Worm (Caenorhabditis elegans) whole organism, L1 larva: ENCODE data around the gene ZK863.1.
A peak's percentile ranks its signal among the peaks of the same experiment; 100 is the strongest.

Source experiments
- C16A3.4 ChIP-seq: fragments of 150-350 bp; optimal IDR thresholded peaks from 2 replicates; lab custom pipeline; 2014; ENCODE audit warnings: missing biosample characterization, missing genetic modification characterization
- C34B4.2 ChIP-seq: sonication (generic microtip); optimal IDR thresholded peaks from 2 replicates; lab custom pipeline; 2017; ENCODE audit warnings: mild to moderate bottlenecking, missing genetic modification characterization, missing compliant biosample characterization
- F16B12.6 ChIP-seq: fragments of 150-350 bp; optimal IDR thresholded peaks from 2 replicates; lab custom pipeline; 2014; ENCODE audit warnings: missing biosample characterization, missing genetic modification characterization
- alr-1 ChIP-seq: fragments of 200-800 bp; sonication (Bioruptor generic); optimal IDR thresholded peaks from 2 replicates; lab custom pipeline; 2018; ENCODE audit warnings: borderline replicate concordance, mild to moderate bottlenecking, missing genetic modification characterization, missing compliant biosample characterization
- aly-2 ChIP-seq: fragments of 150-350 bp; optimal IDR thresholded peaks from 2 replicates; lab custom pipeline; 2014; ENCODE audit warnings: missing biosample characterization, missing genetic modification characterization
- ceh-63 ChIP-seq: fragments of 200-800 bp; sonication (Bioruptor generic); optimal IDR thresholded peaks from 2 replicates; lab custom pipeline; 2018; ENCODE audit warnings: mild to moderate bottlenecking, missing genetic modification characterization, missing compliant biosample characterization
- ceh-8 ChIP-seq: fragments of 200-800 bp; sonication (Bioruptor generic); optimal IDR thresholded peaks from 2 replicates; lab custom pipeline; 2018; ENCODE audit warnings: mild to moderate bottlenecking, missing genetic modification characterization, moderate library complexity, missing compliant biosample characterization
- ceh-88 ChIP-seq: fragments of 200-800 bp; sonication (Bioruptor generic); IDR thresholded peaks from 2 replicates; pipeline ENCODE4 v1.3.6; 2022; ENCODE audit warnings: missing genetic modification characterization, missing compliant biosample characterization
- ces-1 ChIP-seq: fragments of 150-350 bp; optimal IDR thresholded peaks from 2 replicates; lab custom pipeline; 2014; ENCODE audit warnings: missing biosample characterization, missing genetic modification reagents, missing genetic modification characterization
- dpl-1 ChIP-seq, 3 experiments: fragments of 150-350 bp in 2 of 3; sonication (generic microtip) in 1 of 3; optimal IDR thresholded peaks; 2 replicates each; lab custom pipeline; 2014 to 2017; ENCODE audit warnings: missing biosample characterization in 3 of 3, missing genetic modification characterization in 3 of 3, missing genetic modification reagents in 3 of 3
- dsc-1 ChIP-seq: sonication (generic microtip); optimal IDR thresholded peaks from 2 replicates; lab custom pipeline; 2016; ENCODE audit warnings: mild to moderate bottlenecking, missing genetic modification characterization, missing compliant biosample characterization
- efl-1 ChIP-seq, 4 experiments: fragments of 150-350 bp; optimal IDR thresholded peaks in 3 of 4; peaks in 1 of 4; 1 replicate in 1 of 4; 2 replicates in 3 of 4; lab custom pipeline; 2014; ENCODE audit warnings: missing biosample characterization in 2 of 4, missing genetic modification characterization in 2 of 4, missing genetic modification reagents in 2 of 4
- fkh-10 ChIP-seq: sonication (generic microtip); optimal IDR thresholded peaks from 2 replicates; lab custom pipeline; 2017; ENCODE audit warnings: missing biosample characterization, missing genetic modification reagents, missing genetic modification characterization
- hlh-4 ChIP-seq: sonication (generic microtip); optimal IDR thresholded peaks from 2 replicates; lab custom pipeline; 2016; ENCODE audit warnings: mild to moderate bottlenecking, missing genetic modification characterization, missing compliant biosample characterization
- hpl-2 ChIP-seq: fragments of 150-350 bp; optimal IDR thresholded peaks from 2 replicates; lab custom pipeline; 2014; ENCODE audit warnings: missing biosample characterization, missing genetic modification reagents, missing genetic modification characterization
- jun-1 ChIP-seq: fragments of 150-350 bp; optimal IDR thresholded peaks from 2 replicates; lab custom pipeline; 2014; ENCODE audit warnings: missing biosample characterization, missing genetic modification reagents, missing genetic modification characterization
- lin-13 ChIP-seq: fragments of 150-350 bp; optimal IDR thresholded peaks from 2 replicates; lab custom pipeline; 2014; ENCODE audit warnings: missing biosample characterization, missing genetic modification reagents, missing genetic modification characterization
- lin-39 ChIP-seq: fragments of 150-350 bp; optimal IDR thresholded peaks from 2 replicates; lab custom pipeline; 2014; ENCODE audit warnings: missing biosample characterization, missing genetic modification reagents, missing genetic modification characterization
- mab-9 ChIP-seq: fragments of 200-800 bp; sonication (Bioruptor generic); IDR thresholded peaks from 2 replicates; pipeline ENCODE4 v1.3.6; 2022; ENCODE audit warnings: missing genetic modification reagents, missing genetic modification characterization, missing compliant biosample characterization
- mef-2 ChIP-seq: fragments of 150-350 bp; optimal IDR thresholded peaks from 2 replicates; lab custom pipeline; 2014; ENCODE audit warnings: missing biosample characterization, missing genetic modification characterization
- mep-1 ChIP-seq: fragments of 150-350 bp; optimal IDR thresholded peaks from 2 replicates; lab custom pipeline; 2014; ENCODE audit warnings: missing biosample characterization, missing genetic modification characterization
- nhr-12 ChIP-seq: sonication (generic microtip); optimal IDR thresholded peaks from 2 replicates; lab custom pipeline; 2017; ENCODE audit warnings: missing biosample characterization, missing genetic modification characterization
- nhr-19 ChIP-seq: fragments of 200-800 bp; sonication (Bioruptor generic); conservative IDR thresholded peaks from 2 replicates; pipeline ENCODE4 v1.3.6; 2022; ENCODE audit warnings: missing genetic modification characterization, missing compliant biosample characterization
- nhr-20 ChIP-seq: sonication (generic microtip); optimal IDR thresholded peaks from 2 replicates; lab custom pipeline; 2016; ENCODE audit warnings: mild to moderate bottlenecking, missing genetic modification characterization, missing compliant biosample characterization
- nhr-237 ChIP-seq: fragments of 150-350 bp; optimal IDR thresholded peaks from 2 replicates; lab custom pipeline; 2014; ENCODE audit warnings: missing biosample characterization, missing genetic modification characterization
- nhr-47 ChIP-seq: sonication (generic microtip); optimal IDR thresholded peaks from 2 replicates; lab custom pipeline; 2016; ENCODE audit warnings: mild to moderate bottlenecking, missing genetic modification characterization, moderate library complexity, missing compliant biosample characterization
- nhr-71 ChIP-seq: sonication (generic microtip); optimal IDR thresholded peaks from 2 replicates; lab custom pipeline; 2016; ENCODE audit warnings: mild to moderate bottlenecking, missing genetic modification characterization, moderate library complexity, missing compliant biosample characterization
- nhr-90 ChIP-seq: sonication (generic microtip); optimal IDR thresholded peaks from 2 replicates; lab custom pipeline; 2016; ENCODE audit warnings: mild to moderate bottlenecking, missing genetic modification characterization, missing compliant biosample characterization; ENCODE audit not compliant: poor library complexity
- pax-3 ChIP-seq: fragments of 200-800 bp; sonication (Bioruptor generic); optimal IDR thresholded peaks from 2 replicates; lab custom pipeline; 2018; ENCODE audit warnings: mild to moderate bottlenecking, missing genetic modification characterization, moderate library complexity, missing compliant biosample characterization
- rnt-1 ChIP-seq: sonication (generic microtip); optimal IDR thresholded peaks from 2 replicates; lab custom pipeline; 2016; ENCODE audit warnings: mild to moderate bottlenecking, missing genetic modification characterization, moderate library complexity, missing compliant biosample characterization
- skn-1 ChIP-seq: fragments of 150-350 bp; optimal IDR thresholded peaks from 2 replicates; lab custom pipeline; 2014; ENCODE audit warnings: missing biosample characterization, missing genetic modification characterization
- swsn-7 ChIP-seq: sonication (generic microtip); optimal IDR thresholded peaks from 2 replicates; lab custom pipeline; 2016; ENCODE audit warnings: missing genetic modification characterization, missing compliant biosample characterization
- tbx-2 ChIP-seq: sonication (generic microtip); optimal IDR thresholded peaks from 2 replicates; lab custom pipeline; 2016; ENCODE audit warnings: missing genetic modification characterization, missing compliant biosample characterization
- tlp-1 ChIP-seq: fragments of 150-350 bp; optimal IDR thresholded peaks from 2 replicates; lab custom pipeline; 2014; ENCODE audit warnings: missing biosample characterization, missing genetic modification characterization
- unc-62 ChIP-seq: fragments of 150-350 bp; optimal IDR thresholded peaks from 2 replicates; lab custom pipeline; 2014; ENCODE audit warnings: missing biosample characterization, missing genetic modification reagents, missing genetic modification characterization
- unc-86 ChIP-seq: sonication (generic microtip); optimal IDR thresholded peaks from 2 replicates; lab custom pipeline; 2016; ENCODE audit warnings: missing genetic modification characterization, missing compliant biosample characterization
- xbp-1 ChIP-seq: sonication (generic microtip); optimal IDR thresholded peaks from 2 replicates; lab custom pipeline; 2016; ENCODE audit warnings: missing genetic modification characterization, missing compliant biosample characterization
- ztf-11 ChIP-seq, 2 experiments: sonication (generic microtip); optimal IDR thresholded peaks; 2 replicates each; lab custom pipeline; 2016 to 2017; ENCODE audit warnings: missing genetic modification characterization in 2 of 2, missing biosample characterization in 1 of 2, missing compliant biosample characterization in 1 of 2
- ztf-4 ChIP-seq: fragments of 150-350 bp; optimal IDR thresholded peaks from 2 replicates; lab custom pipeline; 2014; ENCODE audit warnings: missing biosample characterization, missing genetic modification characterization

The ZK863.1 gene

DNA sequence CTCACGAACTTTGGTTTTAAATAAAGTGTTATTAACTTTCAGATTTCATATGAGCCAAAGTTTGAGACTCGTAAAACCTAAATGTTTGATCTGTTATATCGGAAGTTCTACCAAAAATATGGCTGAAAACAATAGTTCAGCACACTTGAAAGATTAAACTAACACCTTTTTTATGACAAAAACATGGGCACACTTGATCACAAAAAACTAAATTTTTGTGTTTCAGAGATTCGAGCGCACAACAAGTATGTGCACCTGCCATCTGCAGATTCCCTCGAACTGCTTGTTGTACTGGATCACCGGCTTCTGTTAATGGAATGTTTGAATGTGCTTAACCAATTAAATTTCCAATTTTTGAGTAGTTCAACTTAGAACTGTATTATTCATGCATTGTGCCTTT is 16.2 kb downstream of the ZK863.1 start:
- TF ChIP-seq ceh-88 (no peak), skn-1 (no peak), mep-1 (no peak), hlh-4 (tag; lab: Kevin White, UChicago) (no peak), lin-39 (no peak), ces-1 (GFP tag; lab: Kevin White, UChicago) (no peak), aly-2 (tag; lab: Kevin White, UChicago) (no peak), efl-1 (optimal IDR thresholded peaks at IDR 0.05; lab: Kevin White, UChicago) (no peak), efl-1 (GFP tag; optimal IDR thresholded peaks at IDR 0.05 in 1 of 2; lab: Kevin White, UChicago) (no peak), nhr-19 (GFP tag; lab: Robert Waterston, UW) (no peak), hpl-2 (GFP tag; lab: Kevin White, UChicago) (no peak), nhr-71 (tag; lab: Kevin White, UChicago) (no peak), dsc-1 (tag; lab: Kevin White, UChicago) (no peak), nhr-90 (tag; lab: Kevin White, UChicago) (no peak)
- TF ChIP-seq, all 84 proteins: peak for 0

DNA sequence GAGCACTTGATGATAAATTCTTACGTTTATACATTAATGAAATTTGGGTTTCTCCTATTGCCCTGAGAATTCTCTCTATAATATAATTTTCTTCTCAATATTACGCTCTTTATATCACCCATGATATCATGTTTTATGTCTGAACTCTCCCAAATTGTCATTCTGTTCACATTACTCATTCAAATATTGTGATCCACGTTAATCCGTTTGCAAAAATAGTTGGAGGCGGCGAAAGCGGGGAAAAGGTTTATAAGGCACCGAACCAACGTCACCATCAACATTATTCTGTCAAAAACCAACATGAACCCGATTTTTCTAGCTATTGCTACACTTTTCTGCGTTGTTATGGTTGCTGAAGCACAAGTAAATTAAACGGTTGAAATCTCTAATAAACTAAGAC is 17.2 kb downstream of the ZK863.1 start, which contains the start of gene C27A7.8:
Gene C27A7.8, plus strand, starts transcription at position 301 of the 400 bp plus-strand sequence.
- no peak for TF ChIP-seq F16B12.6
- TF ChIP-seq dsc-1 (tag; lab: Kevin White, UChicago), result peak; percentile 47
- TF ChIP-seq xbp-1, result no peak
- TF ChIP-seq pax-3 (tag; lab: Kevin White, UChicago), result peak; percentile 26

DNA sequence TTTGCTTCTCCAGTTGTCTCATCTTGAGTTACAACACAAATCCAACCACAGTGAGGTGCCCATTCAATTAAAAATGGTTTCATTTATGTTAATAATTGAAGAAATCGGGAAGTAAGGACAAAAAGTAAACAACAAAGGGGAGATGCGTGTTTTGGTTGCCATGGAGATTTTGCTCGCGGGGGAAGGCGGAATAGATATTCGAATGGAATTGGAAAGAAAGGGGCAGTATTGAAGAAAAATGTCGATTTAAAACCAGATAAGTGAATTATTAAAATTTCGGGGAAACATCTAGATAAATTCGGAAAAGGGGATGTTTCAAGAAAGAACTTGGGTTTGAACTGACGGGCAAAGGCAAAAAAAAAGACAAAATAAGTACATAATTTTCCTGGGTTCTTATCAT is 19.4 kb downstream of the ZK863.1 start, which contains the start of gene che-11:
Gene che-11, minus strand, starts transcription at position 101 of the 400 bp plus-strand sequence.
- no peak for TF ChIP-seq ceh-8 (GFP tag; lab: Kevin White, UChicago)
- TF ChIP-seq nhr-20 (tag; lab: Kevin White, UChicago), result no peak
- TF ChIP-seq jun-1 (tag; lab: Kevin White, UChicago), result no peak
- TF ChIP-seq dpl-1 (GFP tag; optimal IDR thresholded peaks at IDR 0.05; lab: Kevin White, UChicago), result no peak
- TF ChIP-seq ztf-4 (tag; lab: Kevin White, UChicago), result no peak
- TF ChIP-seq unc-62 (GFP tag; lab: Kevin White, UChicago), result no peak
- no peak for TF ChIP-seq swsn-7 (tag; lab: Kevin White, UChicago)
- TF ChIP-seq rnt-1 (tag; lab: Kevin White, UChicago), result no peak
- TF ChIP-seq, all 84 proteins: peak for 0

DNA sequence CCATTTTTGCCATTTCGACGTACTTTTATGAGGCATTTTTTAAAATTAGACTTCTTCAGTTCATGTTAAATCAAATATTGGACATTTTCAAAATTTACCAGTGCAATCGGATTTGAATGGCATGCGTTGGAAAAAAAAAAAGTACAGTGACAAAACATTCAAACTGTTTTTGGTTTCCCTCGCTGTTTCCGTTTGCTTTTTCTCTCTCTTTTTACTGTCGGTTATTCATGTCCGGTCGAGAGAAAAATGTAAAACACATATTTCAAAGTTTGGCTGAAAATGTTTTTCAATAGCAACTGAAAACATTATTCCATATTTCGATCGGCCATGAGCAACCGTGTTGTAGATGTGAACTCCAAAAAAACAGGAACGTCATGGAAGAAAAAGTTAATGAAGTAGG is 29.4 kb downstream of the ZK863.1 start, which contains the start of gene C27A7.3:
Gene C27A7.3, plus strand, starts transcription at position 301 of the 400 bp plus-strand sequence.
- TF ChIP-seq efl-1 (optimal IDR thresholded peaks at IDR 0.05; lab: Kevin White, UChicago) (no peak), efl-1 (GFP tag; optimal IDR thresholded peaks at IDR 0.05 in 1 of 2; lab: Kevin White, UChicago) (peak in 1 of 2 experiments; percentile 27), C16A3.4 (no peak)

DNA sequence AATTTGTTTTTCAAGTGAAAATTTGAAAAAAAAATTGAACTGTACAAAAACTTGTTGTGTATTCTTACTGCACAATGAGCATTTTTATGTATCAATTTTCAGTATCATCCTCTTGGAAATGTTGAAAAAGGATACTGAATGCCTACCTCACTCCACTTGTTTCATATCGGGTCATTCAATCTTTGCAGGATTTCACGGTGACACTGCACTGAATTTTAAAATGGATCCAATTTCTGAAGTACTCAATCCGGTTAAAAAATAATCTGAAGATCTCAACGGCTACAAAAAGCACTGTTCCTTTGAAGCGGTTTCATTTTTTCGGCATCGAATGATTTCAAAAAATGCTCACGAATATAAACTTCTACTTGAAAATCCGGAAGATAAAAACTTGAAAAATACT is 32.1 kb downstream of the ZK863.1 start:
- no peak for TF ChIP-seq nhr-12
- no peak for TF ChIP-seq nhr-237 (tag; lab: Kevin White, UChicago)
- TF ChIP-seq rnt-1 (tag; lab: Kevin White, UChicago), result no peak
- TF ChIP-seq xbp-1, result no peak
- no peak for TF ChIP-seq ceh-63 (GFP tag; lab: Kevin White, UChicago)
- TF ChIP-seq ztf-11 (tag; optimal IDR thresholded peaks at IDR 0.05; lab: Kevin White, UChicago), result no peak
- TF ChIP-seq F16B12.6, result no peak
- TF ChIP-seq nhr-20 (tag; lab: Kevin White, UChicago), result no peak
- TF ChIP-seq fkh-10 (GFP tag; lab: Kevin White, UChicago), result no peak
- no peak for TF ChIP-seq unc-86
- no peak for TF ChIP-seq ces-1 (GFP tag; lab: Kevin White, UChicago)
- no peak for TF ChIP-seq nhr-47
- TF ChIP-seq tlp-1, result no peak
- no peak for TF ChIP-seq aly-2 (tag; lab: Kevin White, UChicago)
- TF ChIP-seq lin-13 (GFP tag; lab: Kevin White, UChicago), result no peak
- TF ChIP-seq mab-9 (GFP tag; lab: Robert Waterston, UW), result no peak
- TF ChIP-seq alr-1 (tag; lab: Kevin White, UChicago), result no peak
- TF ChIP-seq C34B4.2 (tag; lab: Kevin White, UChicago), result no peak
- TF ChIP-seq tbx-2, result no peak
- TF ChIP-seq mef-2, result no peak
